Fruit fly (Drosophila melanogaster) whole organism, embryonic: ENCODE results near the gene eIF2gamma.

ENCODE experiments used
- CG11560 ChIP-seq: fragments of 200-800 bp; sonication (Bioruptor generic); IDR thresholded peaks from 3 replicates; pipeline ENCODE4 v1.3.6; 2022; ENCODE audit warnings: missing biosample characterization, missing genetic modification characterization
- CG12769 ChIP-seq: fragments of 200-800 bp; sonication (Bioruptor generic); optimal IDR thresholded peaks from 2 replicates; lab custom pipeline; 2019; ENCODE audit warnings: missing biosample characterization, mild to moderate bottlenecking, missing genetic modification characterization, moderate library complexity
- CG13123 ChIP-seq: fragments of 200-800 bp; sonication (Bioruptor generic); optimal IDR thresholded peaks from 2 replicates; lab custom pipeline; 2016; ENCODE audit warnings: missing biosample characterization, missing genetic modification characterization
- CG16779 ChIP-seq: fragments of 200-800 bp; sonication (Bioruptor generic); IDR thresholded peaks from 2 replicates; pipeline ENCODE4 v1.3.6; 2022; ENCODE audit warnings: missing biosample characterization, missing genetic modification characterization
- CG16813 ChIP-seq: fragments of 200-800 bp; sonication (Bioruptor generic); IDR thresholded peaks from 3 replicates; pipeline ENCODE4 v1.3.6; 2022; ENCODE audit warnings: missing biosample characterization, missing genetic modification characterization; ENCODE audit not compliant: partially characterized antibody
- CG17568 ChIP-seq: fragments of 200-800 bp; sonication (Bioruptor generic); optimal IDR thresholded peaks from 2 replicates; lab custom pipeline; 2018; ENCODE audit warnings: missing biosample characterization, mild to moderate bottlenecking, missing genetic modification characterization, moderate library complexity
- CG17612 ChIP-seq: fragments of 200-800 bp; sonication (Bioruptor generic); IDR thresholded peaks from 2 replicates; pipeline ENCODE4 v1.3.6; 2022; ENCODE audit warnings: missing biosample characterization, missing genetic modification characterization
- CG1832 ChIP-seq: fragments of 200-800 bp; sonication (Bioruptor generic); optimal IDR thresholded peaks from 2 replicates; lab custom pipeline; 2017; ENCODE audit warnings: missing biosample characterization, mild to moderate bottlenecking, missing genetic modification characterization, inconsistent platforms
- CG18476 ChIP-seq: fragments of 200-800 bp; sonication (Bioruptor generic); optimal IDR thresholded peaks from 2 replicates; lab custom pipeline; 2016; ENCODE audit warnings: missing biosample characterization, mild to moderate bottlenecking, missing genetic modification characterization
- CG2875 ChIP-seq: fragments of 200-800 bp; sonication (Bioruptor generic); optimal IDR thresholded peaks from 2 replicates; lab custom pipeline; 2017; ENCODE audit warnings: missing biosample characterization, mild to moderate bottlenecking, missing genetic modification characterization, missing genetic modification reagents
- CG3163 ChIP-seq: fragments of 200-800 bp; sonication (Bioruptor generic); optimal IDR thresholded peaks from 3 replicates; lab custom pipeline; 2016; ENCODE audit warnings: missing biosample characterization, missing genetic modification characterization
- CG32767 ChIP-seq: fragments of 200-800 bp; sonication (Bioruptor generic); IDR thresholded peaks from 2 replicates; pipeline ENCODE4 v1.3.6; 2022; ENCODE audit warnings: missing biosample characterization, missing genetic modification characterization
- CG34224 ChIP-seq: fragments of 200-800 bp; sonication (Bioruptor generic); IDR thresholded peaks from 3 replicates; pipeline ENCODE4 v1.3.6; 2022; ENCODE audit warnings: missing biosample characterization, missing genetic modification characterization; ENCODE audit not compliant: partially characterized antibody
- CG4617 ChIP-seq: fragments of 200-800 bp; sonication (Bioruptor generic); optimal IDR thresholded peaks from 3 replicates; lab custom pipeline; 2016; ENCODE audit warnings: missing biosample characterization, missing genetic modification characterization, borderline replicate concordance
- CG4854 ChIP-seq: fragments of 200-800 bp; sonication (Bioruptor generic); optimal IDR thresholded peaks from 2 replicates; lab custom pipeline; 2016; ENCODE audit warnings: missing biosample characterization, missing genetic modification characterization, inconsistent platforms
- CG6654 ChIP-seq: fragments of 200-800 bp; sonication (Bioruptor generic); optimal IDR thresholded peaks from 2 replicates; lab custom pipeline; 2017; ENCODE audit warnings: missing biosample characterization, mild to moderate bottlenecking, missing genetic modification characterization
- CG9437 ChIP-seq: fragments of 200-800 bp; sonication (Bioruptor generic); optimal IDR thresholded peaks from 2 replicates; lab custom pipeline; 2018; ENCODE audit warnings: missing biosample characterization, mild to moderate bottlenecking, missing genetic modification characterization
- D ChIP-seq, 2 experiments: fragments of 200-800 bp in 1 of 2; fragments of >200 bp in 1 of 2; sonication (Bioruptor generic) in 1 of 2; optimal IDR thresholded peaks; 2 replicates in 1 of 2; 3 replicates in 1 of 2; lab custom pipeline; 2017; ENCODE audit warnings: mild to moderate bottlenecking in 1 of 2, missing biosample characterization in 1 of 2, missing genetic modification characterization in 1 of 2, missing genetic modification reagents in 1 of 2
- Dad ChIP-seq: fragments of 200-800 bp; sonication (Bioruptor generic); optimal IDR thresholded peaks from 3 replicates; lab custom pipeline; 2016; ENCODE audit warnings: missing biosample characterization, missing genetic modification characterization
- Dp ChIP-seq: fragments of 200-800 bp; sonication (Bioruptor generic); optimal IDR thresholded peaks from 2 replicates; lab custom pipeline; 2018; ENCODE audit warnings: missing biosample characterization, mild to moderate bottlenecking, missing genetic modification characterization, moderate library complexity
- ERR ChIP-seq: fragments of 200-800 bp; sonication (Bioruptor generic); optimal IDR thresholded peaks from 2 replicates; lab custom pipeline; 2016; ENCODE audit warnings: missing biosample characterization, missing genetic modification characterization
- Fer2 ChIP-seq: fragments of 200-800 bp; sonication (Bioruptor generic); optimal IDR thresholded peaks from 2 replicates; lab custom pipeline; 2018; ENCODE audit warnings: missing biosample characterization, mild to moderate bottlenecking, missing genetic modification characterization, moderate library complexity
- Kr ChIP-seq: fragments of 200-800 bp; sonication (Bioruptor generic); optimal IDR thresholded peaks from 2 replicates; lab custom pipeline; 2017; ENCODE audit warnings: missing biosample characterization, mild to moderate bottlenecking, missing genetic modification characterization
- NC2α ChIP-seq: fragments of 200-800 bp; sonication (Bioruptor generic); optimal IDR thresholded peaks from 2 replicates; lab custom pipeline; 2016; ENCODE audit warnings: missing biosample characterization, missing genetic modification characterization
- Rx ChIP-seq: fragments of 200-800 bp; sonication (Bioruptor generic); IDR thresholded peaks from 2 replicates; pipeline ENCODE4 v1.3.6; 2022; ENCODE audit warnings: missing biosample characterization, missing genetic modification characterization
- Side ChIP-seq: fragments of 200-800 bp; sonication (Bioruptor generic); optimal IDR thresholded peaks from 2 replicates; lab custom pipeline; 2016; ENCODE audit warnings: missing biosample characterization, missing genetic modification characterization
- Stat92E ChIP-seq, 3 experiments: fragments of >200 bp in 2 of 3; fragments of 200-800 bp in 1 of 3; sonication (Bioruptor generic) in 1 of 3; optimal IDR thresholded peaks; 2 replicates each; lab custom pipeline; 2017 to 2019; ENCODE audit warnings: missing biosample characterization in 3 of 3, missing genetic modification characterization in 3 of 3, mild to moderate bottlenecking in 1 of 3, moderate library complexity in 1 of 3
- ash1 ChIP-seq: fragments of 200-800 bp; sonication (Bioruptor generic); optimal IDR thresholded peaks from 2 replicates; lab custom pipeline; 2018; ENCODE audit warnings: missing biosample characterization, mild to moderate bottlenecking, missing genetic modification characterization
- ato ChIP-seq: fragments of 200-800 bp; sonication (Bioruptor generic); IDR thresholded peaks from 2 replicates; pipeline ENCODE4 v1.3.6; 2022; ENCODE audit warnings: missing biosample characterization, missing genetic modification characterization; ENCODE audit not compliant: partially characterized antibody
- bab2 ChIP-seq: fragments of 200-800 bp; sonication (Bioruptor generic); optimal IDR thresholded peaks from 2 replicates; lab custom pipeline; 2016; ENCODE audit warnings: missing biosample characterization, missing genetic modification characterization
- bbx ChIP-seq: fragments of 200-800 bp; sonication (Bioruptor generic); IDR thresholded peaks from 2 replicates; pipeline ENCODE4 v1.3.6; 2022; ENCODE audit warnings: missing biosample characterization, missing genetic modification characterization; ENCODE audit not compliant: partially characterized antibody
- crc ChIP-seq: fragments of 200-800 bp; sonication (Bioruptor generic); optimal IDR thresholded peaks from 2 replicates; lab custom pipeline; 2016; ENCODE audit warnings: missing biosample characterization, missing genetic modification characterization
- gt ChIP-seq: fragments of 200-800 bp; sonication (Bioruptor generic); IDR thresholded peaks from 2 replicates; pipeline ENCODE4 v1.3.6; 2022; ENCODE audit warnings: missing biosample characterization, missing genetic modification characterization
- hbn ChIP-seq: fragments of 200-800 bp; sonication (Bioruptor generic); IDR thresholded peaks from 2 replicates; pipeline ENCODE4 v1.3.6; 2022; ENCODE audit warnings: missing biosample characterization, missing genetic modification characterization; ENCODE audit not compliant: partially characterized antibody
- her ChIP-seq: fragments of 200-800 bp; sonication (Bioruptor generic); optimal IDR thresholded peaks from 2 replicates; lab custom pipeline; 2016; ENCODE audit warnings: missing biosample characterization, missing genetic modification characterization
- hth ChIP-seq: fragments of >200 bp; optimal IDR thresholded peaks from 2 replicates; lab custom pipeline; 2017; ENCODE audit warnings: inconsistent platforms
- ro ChIP-seq: fragments of 200-800 bp; sonication (Bioruptor generic); IDR thresholded peaks from 2 replicates; pipeline ENCODE4 v1.3.6; 2022; ENCODE audit warnings: missing biosample characterization, missing genetic modification characterization
- row ChIP-seq: fragments of 200-800 bp; sonication (Bioruptor generic); IDR thresholded peaks from 3 replicates; pipeline ENCODE4 v1.3.6; 2022; ENCODE audit warnings: missing biosample characterization, missing genetic modification characterization
- salm ChIP-seq: fragments of 200-800 bp; sonication (Bioruptor generic); optimal IDR thresholded peaks from 2 replicates; lab custom pipeline; 2018; ENCODE audit warnings: missing biosample characterization, mild to moderate bottlenecking, missing genetic modification characterization
- schlank ChIP-seq: fragments of 200-800 bp; sonication (Bioruptor generic); optimal IDR thresholded peaks from 2 replicates; lab custom pipeline; 2018; ENCODE audit warnings: missing biosample characterization, mild to moderate bottlenecking, missing genetic modification characterization
- sens-2 ChIP-seq: fragments of 200-800 bp; sonication (Bioruptor generic); IDR thresholded peaks from 2 replicates; pipeline ENCODE4 v1.3.6; 2022; ENCODE audit warnings: missing biosample characterization, missing genetic modification characterization
- sima ChIP-seq: fragments of 200-800 bp; sonication (Bioruptor generic); optimal IDR thresholded peaks from 2 replicates; lab custom pipeline; 2016; ENCODE audit warnings: missing biosample characterization, missing genetic modification characterization
- slou ChIP-seq: fragments of 200-800 bp; sonication (Bioruptor generic); optimal IDR thresholded peaks from 3 replicates; lab custom pipeline; 2016; ENCODE audit warnings: missing biosample characterization, missing genetic modification characterization
- sob ChIP-seq: fragments of 200-800 bp; sonication (Bioruptor generic); IDR thresholded peaks from 2 replicates; pipeline ENCODE4 v1.3.6; 2022; ENCODE audit warnings: missing biosample characterization, missing genetic modification characterization
- unc-4 ChIP-seq: fragments of 200-800 bp; sonication (Bioruptor generic); IDR thresholded peaks from 2 replicates; pipeline ENCODE4 v1.3.6; 2022; ENCODE audit warnings: missing biosample characterization, missing genetic modification characterization; ENCODE audit not compliant: partially characterized antibody
- usp ChIP-seq: fragments of >200 bp; optimal IDR thresholded peaks from 2 replicates; lab custom pipeline; 2017; ENCODE audit warnings: missing biosample characterization, missing genetic modification characterization
- yki ChIP-seq: fragments of >200 bp; optimal IDR thresholded peaks from 3 replicates; lab custom pipeline; 2018
- zfh1 ChIP-seq: fragments of 200-800 bp; sonication (Bioruptor generic); IDR thresholded peaks from 3 replicates; pipeline ENCODE4 v1.3.6; 2022; ENCODE audit warnings: missing biosample characterization, missing genetic modification characterization

eIF2gamma gene

dm6 chr3R:15262710-15263672 is at the start of gene eIF2gamma, which contains the start of gene Set (continued):
- TF ChIP-seq hth (lab: Kevin White, UChicago) (no peak), CG18476 (GFP tag; lab: Kevin White, UChicago) (no peak), CG17568 (GFP tag; lab: Kevin White, UChicago) (no peak), CG34224 (GFP tag; lab: Robert Waterston, UW) (peak; percentile 96), Kr (no peak), CG13123 (GFP tag; lab: Kevin White, UChicago) (no peak), ash1 (GFP tag; lab: Kevin White, UChicago) (no peak), Stat92E (GFP tag; optimal IDR thresholded peaks at IDR 0.05; lab: Kevin White, UChicago) (peak in 1 of 3 experiments; percentile 56), D (optimal IDR thresholded peaks at IDR 0.05; lab: Kevin White, UChicago) (peak; percentile 43), D (GFP tag; optimal IDR thresholded peaks at IDR 0.05; lab: Kevin White, UChicago) (no peak), yki (lab: Kevin White, UChicago) (no peak), CG32767 (GFP tag; lab: Robert Waterston, UW) (0 out of 2 replicates have a peak, but pooled peaks have one; percentile 44), CG2875 (GFP tag; lab: Kevin White, UChicago) (no peak), bbx (peak; percentile 99), Dp (GFP tag; lab: Kevin White, UChicago) (peak; percentile 69), Fer2 (tag; lab: Kevin White, UChicago) (no peak), CG1832 (GFP tag; lab: Kevin White, UChicago) (no peak), her (peak; percentile 28), crc (GFP tag; lab: Kevin White, UChicago) (no peak), Dad (peak; percentile 44), salm (tag; lab: Kevin White, UChicago) (no peak), ERR (peak; percentile 60), zfh1 (GFP tag; lab: Robert Waterston, UW) (no peak), CG17612 (GFP tag; lab: Robert Waterston, UW) (no peak), CG16779 (GFP tag; lab: Robert Waterston, UW) (0 out of 2 replicates have a peak, but pooled peaks have one; percentile 6), schlank (tag; lab: Kevin White, UChicago) (no peak), CG12769 (tag; lab: Kevin White, UChicago) (no peak), usp (no peak), CG3163 (peak; percentile 9), row (GFP tag; lab: Robert Waterston, UW) (peak; percentile 45; the same call in 2 of the 3 replicates), CG4854 (GFP tag; lab: Kevin White, UChicago) (no peak), NC2α (GFP tag; lab: Kevin White, UChicago) (no peak), sob (GFP tag; lab: Robert Waterston, UW) (peak; percentile 82), bab2 (peak; percentile 26), CG16813 (peak; percentile 98), Side (GFP tag; lab: Kevin White, UChicago) (peak; percentile 31), unc-4 (GFP tag; lab: Robert Waterston, UW) (peak; percentile 96), sens-2 (GFP tag; lab: Robert Waterston, UW) (0 out of 2 replicates have a peak, but pooled peaks have one; percentile 5), sima (GFP tag; lab: Kevin White, UChicago) (no peak), hbn (GFP tag; lab: Robert Waterston, UW) (peak; percentile 97), CG9437 (no peak), Rx (GFP tag; lab: Robert Waterston, UW) (no peak), CG4617 (GFP tag; lab: Kevin White, UChicago) (peak; percentile 57), CG6654 (no peak), slou (no peak), gt (GFP tag; lab: Robert Waterston, UW) (no peak), ato (GFP tag; lab: Robert Waterston, UW) (peak; percentile 99), ro (GFP tag; lab: Robert Waterston, UW) (no peak), CG11560 (tag; lab: Robert Waterston, UW) (no peak)
